Worm (Caenorhabditis elegans) whole organism, mixed stage, embryonic: ENCODE measurements around the gene yju-2.

Experiments
- bed-3 ChIP-seq: fragments of 200-800 bp; sonication (Bioruptor generic); optimal IDR thresholded peaks from 3 replicates; lab custom pipeline; 2018; ENCODE audit warnings: mild to moderate bottlenecking, missing genetic modification characterization, moderate library complexity, missing compliant biosample characterization
- flh-1 ChIP-seq: fragments of 200-800 bp; sonication (Bioruptor generic); optimal IDR thresholded peaks from 2 replicates; lab custom pipeline; 2018; ENCODE audit warnings: mild to moderate bottlenecking, missing genetic modification characterization, moderate library complexity, missing compliant biosample characterization
- lin-13 ChIP-seq: fragments of 150-350 bp; optimal IDR thresholded peaks from 2 replicates; lab custom pipeline; 2014; ENCODE audit warnings: missing biosample characterization, missing genetic modification characterization
- nhr-28 ChIP-seq: fragments of 150-350 bp; optimal IDR thresholded peaks from 2 replicates; lab custom pipeline; 2014; ENCODE audit warnings: missing biosample characterization, missing genetic modification characterization
- nhr-76 ChIP-seq: sonication (generic microtip); optimal IDR thresholded peaks from 2 replicates; lab custom pipeline; 2017; ENCODE audit warnings: missing biosample characterization, missing genetic modification characterization
- pha-4 ChIP-seq: fragments of 150-350 bp; optimal IDR thresholded peaks from 2 replicates; lab custom pipeline; 2018; ENCODE audit warnings: missing biosample characterization, missing genetic modification reagents, missing genetic modification characterization
- sptf-1 ChIP-seq: sonication (generic microtip); optimal IDR thresholded peaks from 2 replicates; lab custom pipeline; 2017; ENCODE audit warnings: mild to moderate bottlenecking, missing genetic modification characterization, moderate library complexity, missing compliant biosample characterization
- unc-62 ChIP-seq: fragments of 150-350 bp; optimal IDR thresholded peaks from 2 replicates; lab custom pipeline; 2014; ENCODE audit warnings: missing biosample characterization, missing genetic modification reagents, missing genetic modification characterization

- TF ChIP-seq flh-1 (GFP tag; lab: Kevin White, UChicago) (no peak), bed-3 (GFP tag; lab: Kevin White, UChicago) (no peak), nhr-28 (tag; lab: Kevin White, UChicago) (no peak), unc-62 (GFP tag; lab: Kevin White, UChicago) (no peak), sptf-1 (no peak), lin-13 (tag; lab: Kevin White, UChicago) (no peak), pha-4 (no peak), nhr-76 (tag; lab: Kevin White, UChicago) (no peak)
These were observed 37.0 kb downstream of the yju-2 start for ce11 chrIII:7221103-7221502.
